Worm (Caenorhabditis elegans) whole organism, L1 larva: ENCODE measurements around the gene K08H10.6.

Experiments used
- lsy-2 ChIP-seq, 2 experiments: fragments of 150-350 bp; optimal IDR thresholded peaks; 2 replicates each; lab custom pipeline; 2014; ENCODE audit warnings: missing biosample characterization in 2 of 2, missing genetic modification characterization in 2 of 2
- nhr-71 ChIP-seq: sonication (generic microtip); optimal IDR thresholded peaks from 2 replicates; lab custom pipeline; 2016; ENCODE audit warnings: mild to moderate bottlenecking, missing genetic modification characterization, moderate library complexity, missing compliant biosample characterization
- nhr-77 ChIP-seq: fragments of 150-350 bp; optimal IDR thresholded peaks from 2 replicates; lab custom pipeline; 2014; ENCODE audit warnings: missing biosample characterization, missing genetic modification characterization
- ztf-4 ChIP-seq: fragments of 150-350 bp; optimal IDR thresholded peaks from 2 replicates; lab custom pipeline; 2014; ENCODE audit warnings: missing biosample characterization, missing genetic modification characterization

DNA sequence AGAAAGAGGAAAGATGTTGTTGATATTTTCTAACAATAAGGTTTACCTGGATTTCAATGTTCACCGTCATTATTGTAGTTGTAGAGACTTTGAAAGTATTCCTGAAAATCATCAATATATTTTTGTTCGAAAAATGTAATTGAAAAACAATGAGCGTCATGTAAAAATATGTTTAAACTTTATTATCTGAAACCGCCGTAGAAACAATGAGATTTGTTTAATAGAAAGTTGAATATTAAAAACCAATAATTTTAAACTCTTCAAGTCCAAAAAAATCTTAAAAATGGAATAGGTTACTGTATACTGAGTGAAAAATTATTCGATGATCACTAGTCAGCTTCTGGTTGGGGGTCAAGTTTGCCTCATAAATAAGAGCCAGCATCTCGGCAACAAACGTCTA lies 37.5 kb downstream of the K08H10.6 start, which contains the start of gene anmt-3:
- TF ChIP-seq ztf-4 (tag; lab: Kevin White, UChicago) (no peak), lsy-2 (tag; optimal IDR thresholded peaks at IDR 0.05; lab: Kevin White, UChicago) (no peak), nhr-77 (tag; lab: Kevin White, UChicago) (no peak), nhr-71 (tag; lab: Kevin White, UChicago) (no peak)
